Worm (Caenorhabditis elegans) whole organism, mixed stage, embryonic: ENCODE data around the gene psmd-9.
A peak's percentile ranks its signal among the peaks of the same experiment; 100 is the strongest.

Experiments
- M03D4.4 ChIP-seq: sonication (generic microtip); optimal IDR thresholded peaks from 2 replicates; lab custom pipeline; 2017; ENCODE audit warnings: mild to moderate bottlenecking, missing genetic modification characterization, missing compliant biosample characterization
- bed-3 ChIP-seq: fragments of 200-800 bp; sonication (Bioruptor generic); optimal IDR thresholded peaks from 3 replicates; lab custom pipeline; 2018; ENCODE audit warnings: mild to moderate bottlenecking, missing genetic modification characterization, moderate library complexity, missing compliant biosample characterization
- blmp-1 ChIP-seq: fragments of 150-350 bp; optimal IDR thresholded peaks from 2 replicates; lab custom pipeline; 2014; ENCODE audit warnings: missing biosample characterization, missing genetic modification characterization
- ceh-39 ChIP-seq: fragments of 150-350 bp; optimal IDR thresholded peaks from 2 replicates; lab custom pipeline; 2014; ENCODE audit warnings: missing biosample characterization, missing genetic modification characterization
- ceh-43 ChIP-seq: fragments of 200-800 bp; sonication (Bioruptor generic); optimal IDR thresholded peaks from 2 replicates; lab custom pipeline; 2018; ENCODE audit warnings: mild to moderate bottlenecking, missing genetic modification characterization, moderate library complexity, missing compliant biosample characterization
- ceh-83 ChIP-seq: fragments of 200-800 bp; sonication (Bioruptor generic); optimal IDR thresholded peaks from 2 replicates; lab custom pipeline; 2018; ENCODE audit warnings: mild to moderate bottlenecking, missing genetic modification characterization, missing compliant biosample characterization
- ces-1 ChIP-seq: fragments of 150-350 bp; optimal IDR thresholded peaks from 2 replicates; lab custom pipeline; 2014; ENCODE audit warnings: missing biosample characterization, missing genetic modification reagents, missing genetic modification characterization
- cnd-1 ChIP-seq: fragments of 200-800 bp; sonication (Bioruptor generic); optimal IDR thresholded peaks from 2 replicates; lab custom pipeline; 2018; ENCODE audit warnings: mild to moderate bottlenecking, missing genetic modification characterization, missing compliant biosample characterization
- drap-1 ChIP-seq: fragments of 200-800 bp; sonication (Bioruptor generic); optimal IDR thresholded peaks from 3 replicates; lab custom pipeline; 2018; ENCODE audit warnings: mild to moderate bottlenecking, missing genetic modification characterization, missing compliant biosample characterization
- elt-1 ChIP-seq: sonication (generic microtip); optimal IDR thresholded peaks from 2 replicates; lab custom pipeline; 2017; ENCODE audit warnings: missing genetic modification characterization, mild to moderate bottlenecking, missing compliant biosample characterization, antibody characterized with exemption, moderate library complexity, borderline replicate concordance; ENCODE audit not compliant: insufficient read depth
- elt-3 ChIP-seq: fragments of 150-350 bp; optimal IDR thresholded peaks from 2 replicates; lab custom pipeline; 2014; ENCODE audit warnings: missing biosample characterization, missing genetic modification characterization
- hlh-1 ChIP-seq: fragments of 150-350 bp; optimal IDR thresholded peaks from 2 replicates; lab custom pipeline; 2014; ENCODE audit warnings: missing biosample characterization, missing genetic modification reagents, missing genetic modification characterization
- lin-13 ChIP-seq: fragments of 150-350 bp; optimal IDR thresholded peaks from 2 replicates; lab custom pipeline; 2014; ENCODE audit warnings: missing biosample characterization, missing genetic modification characterization
- lin-32 ChIP-seq: fragments of 200-800 bp; sonication (Bioruptor generic); optimal IDR thresholded peaks from 2 replicates; lab custom pipeline; 2018; ENCODE audit warnings: mild to moderate bottlenecking, missing genetic modification characterization, missing compliant biosample characterization
- mep-1 ChIP-seq: fragments of 150-350 bp; optimal IDR thresholded peaks from 2 replicates; lab custom pipeline; 2017; ENCODE audit warnings: missing biosample characterization, missing genetic modification reagents, missing genetic modification characterization, inconsistent platforms
- mls-2 ChIP-seq: sonication (generic microtip); optimal IDR thresholded peaks from 2 replicates; lab custom pipeline; 2016; ENCODE audit warnings: mild to moderate bottlenecking, missing genetic modification characterization, moderate library complexity, missing compliant biosample characterization
- nhr-12 ChIP-seq: fragments of 150-350 bp; optimal IDR thresholded peaks from 2 replicates; lab custom pipeline; 2014; ENCODE audit warnings: missing biosample characterization, missing genetic modification characterization
- nhr-2 ChIP-seq: fragments of 150-350 bp; optimal IDR thresholded peaks from 2 replicates; lab custom pipeline; 2014; ENCODE audit warnings: missing biosample characterization, missing genetic modification characterization
- nhr-237 ChIP-seq: fragments of 150-350 bp; optimal IDR thresholded peaks from 2 replicates; lab custom pipeline; 2014; ENCODE audit warnings: missing biosample characterization, missing genetic modification characterization
- nhr-76 ChIP-seq: sonication (generic microtip); optimal IDR thresholded peaks from 2 replicates; lab custom pipeline; 2017; ENCODE audit warnings: missing biosample characterization, missing genetic modification characterization
- pha-4 ChIP-seq: fragments of 150-350 bp; optimal IDR thresholded peaks from 2 replicates; lab custom pipeline; 2018; ENCODE audit warnings: missing biosample characterization, missing genetic modification reagents, missing genetic modification characterization
- snpc-4 ChIP-seq: fragments of 150-350 bp; optimal IDR thresholded peaks from 2 replicates; lab custom pipeline; 2014; ENCODE audit warnings: missing biosample characterization, missing genetic modification characterization
- sptf-1 ChIP-seq: sonication (generic microtip); optimal IDR thresholded peaks from 2 replicates; lab custom pipeline; 2017; ENCODE audit warnings: mild to moderate bottlenecking, missing genetic modification characterization, moderate library complexity, missing compliant biosample characterization
- tbx-8 ChIP-seq: fragments of 200-800 bp; sonication (Bioruptor generic); optimal IDR thresholded peaks from 2 replicates; lab custom pipeline; 2018; ENCODE audit warnings: mild to moderate bottlenecking, missing genetic modification characterization, moderate library complexity, missing compliant biosample characterization
- unc-120 ChIP-seq: sonication (generic microtip); optimal IDR thresholded peaks from 2 replicates; lab custom pipeline; 2017; ENCODE audit warnings: missing genetic modification characterization, missing compliant biosample characterization; ENCODE audit not compliant: poor library complexity, severe bottlenecking
- unc-62 ChIP-seq: fragments of 150-350 bp; optimal IDR thresholded peaks from 2 replicates; lab custom pipeline; 2014; ENCODE audit warnings: missing biosample characterization, missing genetic modification reagents, missing genetic modification characterization

Gene psmd-9

ce11 chrII:6926488-6926887 lies 24.6 kb downstream of the psmd-9 start:
- TF ChIP-seq sptf-1: no peak
- TF ChIP-seq bed-3: no peak
- peak; percentile 77 for TF ChIP-seq unc-120
- TF ChIP-seq mls-2 (tag; lab: Kevin White, UChicago): no peak
- no peak for TF ChIP-seq unc-62 (GFP tag; lab: Kevin White, UChicago)
- peak; percentile 1 for TF ChIP-seq nhr-237 (tag; lab: Kevin White, UChicago)
- TF ChIP-seq ceh-43 (GFP tag; lab: Kevin White, UChicago): no peak

- TF ChIP-seq elt-3 (tag; lab: Kevin White, UChicago) (no peak), nhr-12 (tag; lab: Kevin White, UChicago) (no peak), lin-32 (GFP tag; lab: Kevin White, UChicago) (no peak), ceh-39 (no peak), ceh-43 (GFP tag; lab: Kevin White, UChicago) (no peak)
These were observed 25.1 kb downstream of the psmd-9 start for ce11 chrII:6927034-6927433.

DNA sequence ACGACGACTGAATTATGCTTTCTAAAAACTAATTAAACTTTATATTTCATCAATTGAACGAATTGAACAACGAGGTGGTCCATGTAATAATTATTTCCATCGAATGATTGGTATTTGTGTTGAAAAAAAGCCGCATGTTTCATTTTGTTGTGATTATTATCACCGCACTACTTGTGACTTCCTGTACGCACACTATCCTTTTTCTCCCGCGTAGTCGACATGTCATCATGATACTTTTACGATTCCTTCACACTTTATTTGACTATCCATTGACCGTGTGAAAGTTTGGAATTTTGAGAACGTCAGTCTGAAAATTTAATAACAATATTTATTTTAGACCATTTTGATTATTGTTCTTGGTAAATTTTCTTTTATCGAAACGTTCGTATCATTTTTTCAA lies 25.7 kb downstream of the psmd-9 start, which contains the start of gene F22D3.4:
F22D3.4 (minus strand) TSS at position 1 of the 400 bp plus-strand sequence.
- no peak for TF ChIP-seq unc-120
- no peak for TF ChIP-seq nhr-237 (tag; lab: Kevin White, UChicago)
- TF ChIP-seq tbx-8 (GFP tag; lab: Kevin White, UChicago): no peak
- TF ChIP-seq nhr-2 (tag; lab: Kevin White, UChicago): no peak
- no peak for TF ChIP-seq mep-1 (tag; lab: Kevin White, UChicago)
- no peak for TF ChIP-seq unc-62 (GFP tag; lab: Kevin White, UChicago)
- TF ChIP-seq drap-1: no peak
- no peak for TF ChIP-seq ceh-83 (GFP tag; lab: Kevin White, UChicago)
- no peak for TF ChIP-seq mls-2 (tag; lab: Kevin White, UChicago)

ce11 chrII:6928416-6928815 lies 26.5 kb downstream of the psmd-9 start, which contains the start of gene flcn-1:
flcn-1 (plus strand) TSS chrII:6928763.
- TF ChIP-seq nhr-12 (tag; lab: Kevin White, UChicago) (no peak), elt-1 (tag; lab: Kevin White, UChicago) (no peak), hlh-1 (tag; lab: Kevin White, UChicago) (no peak), pha-4 (no peak), ces-1 (GFP tag; lab: Kevin White, UChicago) (peak; percentile 12), cnd-1 (no peak), nhr-76 (tag; lab: Kevin White, UChicago) (no peak)

DNA sequence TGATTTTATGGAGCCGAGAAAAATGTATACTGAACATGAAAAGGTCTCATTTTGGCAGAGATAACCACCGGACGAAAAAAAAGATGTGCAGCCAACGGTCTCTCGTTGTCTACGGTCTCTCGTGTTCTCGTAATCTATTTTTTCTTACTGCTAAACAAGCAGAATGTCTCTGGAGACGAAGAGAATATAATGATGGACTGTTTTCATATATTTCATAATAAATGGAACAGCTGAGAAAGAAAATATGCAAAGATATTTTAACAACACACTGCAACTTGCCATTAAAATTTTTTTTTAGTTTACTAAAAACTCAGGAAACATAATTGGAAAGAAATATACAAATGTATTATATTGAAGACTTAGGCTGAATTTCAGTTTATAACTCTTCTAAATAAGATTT lies 28.2 kb downstream of the psmd-9 start:
- TF ChIP-seq ceh-43 (GFP tag; lab: Kevin White, UChicago): no peak
- peak; percentile 44 for TF ChIP-seq ces-1 (GFP tag; lab: Kevin White, UChicago)
- no peak for TF ChIP-seq nhr-12 (tag; lab: Kevin White, UChicago)
- TF ChIP-seq unc-120: no peak
- TF ChIP-seq, all 35 proteins: peak for 1

ce11 chrII:6932978-6933377 lies 31.1 kb downstream of the psmd-9 start:
- TF ChIP-seq unc-120 (no peak), elt-1 (tag; lab: Kevin White, UChicago) (no peak), mep-1 (tag; lab: Kevin White, UChicago) (no peak), blmp-1 (tag; lab: Kevin White, UChicago) (no peak), hlh-1 (tag; lab: Kevin White, UChicago) (no peak), nhr-76 (tag; lab: Kevin White, UChicago) (no peak), drap-1 (no peak), lin-13 (tag; lab: Kevin White, UChicago) (no peak), snpc-4 (tag; lab: Kevin White, UChicago) (no peak), ceh-43 (GFP tag; lab: Kevin White, UChicago) (no peak), nhr-2 (tag; lab: Kevin White, UChicago) (no peak), nhr-237 (tag; lab: Kevin White, UChicago) (no peak), M03D4.4 (tag; lab: Kevin White, UChicago) (no peak), pha-4 (no peak), sptf-1 (no peak), nhr-12 (tag; lab: Kevin White, UChicago) (no peak), tbx-8 (GFP tag; lab: Kevin White, UChicago) (no peak), unc-62 (GFP tag; lab: Kevin White, UChicago) (no peak), lin-32 (GFP tag; lab: Kevin White, UChicago) (no peak)
- TF ChIP-seq, all 35 proteins: peak for 0
